Worm (Caenorhabditis elegans): ENCODE results near the gene K08B5.2.
A peak's percentile ranks its signal among the peaks of the same experiment; 100 is the strongest.

K08B5.2 gene

DNA sequence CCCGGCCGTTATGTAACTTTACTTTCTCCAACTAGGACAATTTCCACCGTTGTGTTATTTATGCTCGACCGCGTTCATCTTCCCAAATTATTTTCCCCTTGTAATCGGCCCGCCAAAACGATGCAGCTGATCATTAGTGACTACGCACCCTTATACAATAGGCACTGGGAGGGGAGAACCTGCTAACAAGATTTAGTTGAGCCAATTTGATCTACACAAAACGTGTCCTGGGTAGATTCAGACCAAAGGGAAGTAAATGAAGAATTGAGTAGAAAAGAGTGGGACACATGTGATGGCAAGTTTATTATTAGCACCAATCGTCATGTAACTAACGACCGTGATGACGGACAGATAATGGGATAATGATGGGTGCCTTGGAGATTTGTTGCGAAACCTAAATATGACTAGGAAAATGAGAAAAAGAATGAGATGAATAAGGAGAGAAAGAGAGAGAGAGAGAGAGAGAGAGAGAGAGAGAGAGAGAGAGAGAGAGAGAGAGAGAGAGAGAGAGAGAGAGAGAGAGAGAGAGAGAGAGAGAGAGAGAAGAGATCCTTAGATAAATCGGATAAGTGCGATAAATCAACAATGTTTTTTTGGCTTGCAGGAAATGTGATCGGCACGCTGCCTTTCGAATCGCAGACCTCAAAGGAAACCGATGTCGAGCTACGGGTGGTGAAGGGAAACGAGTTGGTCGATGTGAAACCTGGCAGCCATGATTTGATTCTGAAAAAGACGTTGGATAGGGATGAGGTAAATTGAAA is 42.0 kb upstream of the K08B5.2 start:
- TF ChIP-seq nhr-6 (tag; optimal IDR thresholded peaks at IDR 0.05), result no peak
- TF ChIP-seq unc-62 (GFP tag; optimal IDR thresholded peaks at IDR 0.05), result no peak
- no peak for TF ChIP-seq elt-3 (tag; optimal IDR thresholded peaks at IDR 0.05)
- no peak for TF ChIP-seq Y55F3AM.14 (GFP tag; optimal IDR thresholded peaks at IDR 0.05)
- TF ChIP-seq ztf-1 (GFP tag; conservative IDR thresholded peaks at IDR 0.05), result no peak
- no peak for TF ChIP-seq crh-2 (tag; optimal IDR thresholded peaks at IDR 0.05)
- TF ChIP-seq unc-39 (tag; optimal IDR thresholded peaks at IDR 0.05), result no peak
- no peak for TF ChIP-seq lin-13 (GFP tag; optimal IDR thresholded peaks at IDR 0.05)
- TF ChIP-seq nhr-77 (tag; optimal IDR thresholded peaks at IDR 0.05), result no peak
- no peak for TF ChIP-seq mbf-1 (tag; optimal IDR thresholded peaks at IDR 0.05)
- TF ChIP-seq sma-3 (GFP tag; optimal IDR thresholded peaks at IDR 0.05), result no peak
- TF ChIP-seq lsy-2 (tag; optimal IDR thresholded peaks at IDR 0.05), result no peak
- TF ChIP-seq elt-1 (tag; optimal IDR thresholded peaks at IDR 0.05), result no peak
- no peak for TF ChIP-seq dmd-4 (tag; optimal IDR thresholded peaks at IDR 0.05)

DNA sequence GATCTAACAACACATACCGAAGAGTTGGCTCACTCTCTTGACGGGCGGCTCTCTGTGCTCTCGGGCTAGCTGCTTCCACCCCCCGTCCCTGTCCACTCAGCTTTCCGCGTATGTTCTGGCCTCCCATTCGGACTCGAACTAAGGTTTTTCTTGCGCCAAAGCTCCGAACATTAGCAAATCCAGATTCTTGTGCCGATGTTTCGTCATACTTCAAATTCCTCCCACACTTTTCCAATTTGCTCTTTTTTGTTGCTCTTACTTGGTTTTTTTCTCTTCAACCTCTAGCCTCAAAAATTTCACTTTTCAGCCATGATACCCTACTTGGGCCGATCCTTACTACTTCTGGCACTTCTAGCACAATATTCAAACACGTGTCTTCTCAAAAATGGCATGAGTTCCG is 41.2 kb upstream of the K08B5.2 start, which contains the start of gene cdh-9:
Gene cdh-9 (plus strand): TSS at position 301 of the 400 bp plus-strand sequence.
- TF ChIP-seq nhr-129 (tag; optimal IDR thresholded peaks at IDR 0.05) (no peak), ztf-1 (GFP tag; conservative IDR thresholded peaks at IDR 0.05) (no peak), gmeb-1 (tag; optimal IDR thresholded peaks at IDR 0.05) (no peak), mdl-1 (tag; optimal IDR thresholded peaks at IDR 0.05) (no peak), crh-2 (tag; optimal IDR thresholded peaks at IDR 0.05) (no peak), ceh-16 (tag; optimal IDR thresholded peaks at IDR 0.05) (no peak), unc-62 (GFP tag; optimal IDR thresholded peaks at IDR 0.05) (no peak), elt-3 (tag; optimal IDR thresholded peaks at IDR 0.05) (no peak), R02D3.7 (tag; optimal IDR thresholded peaks at IDR 0.05) (no peak), sem-4 (tag; optimal IDR thresholded peaks at IDR 0.05) (no peak), nhr-10 (tag; optimal IDR thresholded peaks at IDR 0.05) (no peak), ztf-11 (tag; optimal IDR thresholded peaks at IDR 0.05) (no peak), nhr-6 (tag; optimal IDR thresholded peaks at IDR 0.05) (no peak), Y55F3AM.14 (GFP tag; optimal IDR thresholded peaks at IDR 0.05) (no peak), ZK546.5 (tag; optimal IDR thresholded peaks at IDR 0.05) (no peak), C34F6.9 (tag; optimal IDR thresholded peaks at IDR 0.05) (no peak)

DNA sequence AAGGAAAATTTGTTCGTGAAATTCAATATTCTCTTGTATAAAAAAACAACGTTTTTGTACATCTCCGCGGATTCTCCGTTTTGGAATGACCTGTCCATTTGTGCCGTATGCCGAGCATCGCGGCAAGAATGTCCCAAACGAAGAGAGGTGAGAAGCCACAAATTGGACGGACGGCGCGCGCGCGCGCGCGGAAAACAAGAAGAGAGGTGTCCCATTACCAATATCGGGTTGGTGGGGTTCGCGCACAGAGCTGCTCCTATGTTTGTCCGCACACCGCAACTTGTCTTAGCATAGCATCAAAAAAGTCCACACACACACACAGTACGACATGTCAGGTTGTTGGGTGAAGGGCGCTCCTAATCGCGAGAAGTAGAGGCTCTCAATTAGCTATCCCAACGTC is 37.8 kb upstream of the K08B5.2 start:
- TF ChIP-seq sma-3 (GFP tag; optimal IDR thresholded peaks at IDR 0.05) (no peak), nhr-12 (tag; optimal IDR thresholded peaks at IDR 0.05) (no peak), alr-1 (tag; optimal IDR thresholded peaks at IDR 0.05) (no peak), unc-62 (GFP tag; optimal IDR thresholded peaks at IDR 0.05) (no peak), snpc-4 (tag; optimal IDR thresholded peaks at IDR 0.05) (no peak), nhr-23 (tag; optimal IDR thresholded peaks at IDR 0.05) (no peak), elt-3 (tag; optimal IDR thresholded peaks at IDR 0.05) (no peak), dmd-4 (tag; optimal IDR thresholded peaks at IDR 0.05) (no peak), sem-4 (tag; optimal IDR thresholded peaks at IDR 0.05) (no peak), gmeb-1 (tag; optimal IDR thresholded peaks at IDR 0.05) (no peak), egl-27 (tag; optimal IDR thresholded peaks at IDR 0.05) (no peak)

DNA sequence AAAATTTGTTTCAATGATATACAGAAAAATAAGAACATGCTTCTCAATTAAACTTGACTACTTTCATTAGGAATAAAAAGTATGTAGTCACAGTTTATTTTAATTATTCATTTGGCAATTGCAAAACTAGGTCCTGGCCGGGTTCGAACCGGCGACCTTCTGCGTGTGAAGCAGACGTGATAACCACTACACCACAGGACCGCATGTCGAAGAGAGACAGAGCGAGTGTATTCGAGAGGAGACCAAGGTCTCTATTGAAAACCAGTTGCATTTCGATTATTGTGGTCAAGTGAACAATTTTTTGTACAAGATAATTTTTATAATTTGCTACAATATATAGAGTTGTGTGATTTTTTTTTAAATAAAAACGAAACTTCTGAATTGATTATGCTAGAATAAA is 37.1 kb upstream of the K08B5.2 start:
- peak; percentile 74 for TF ChIP-seq crh-2 (tag; optimal IDR thresholded peaks at IDR 0.05)
- no peak for TF ChIP-seq blmp-1 (tag; optimal IDR thresholded peaks at IDR 0.05; ENCODE audit: insufficient read depth)
- peak; percentile 59 for TF ChIP-seq gmeb-1 (tag; optimal IDR thresholded peaks at IDR 0.05)
- TF ChIP-seq unc-62 (GFP tag; optimal IDR thresholded peaks at IDR 0.05), result no peak
- no peak for TF ChIP-seq ztf-1 (GFP tag; conservative IDR thresholded peaks at IDR 0.05)
- TF ChIP-seq egl-27 (tag; optimal IDR thresholded peaks at IDR 0.05), result peak; percentile 68
- no peak for TF ChIP-seq ZK546.5 (tag; optimal IDR thresholded peaks at IDR 0.05)
- TF ChIP-seq sem-4 (tag; optimal IDR thresholded peaks at IDR 0.05), result peak; percentile 3
- no peak for TF ChIP-seq mdl-1 (tag; optimal IDR thresholded peaks at IDR 0.05)
- no peak for TF ChIP-seq ceh-82 (tag; optimal IDR thresholded peaks at IDR 0.05)
- no peak for TF ChIP-seq nhr-6 (tag; optimal IDR thresholded peaks at IDR 0.05)
- no peak for TF ChIP-seq mbf-1 (tag; optimal IDR thresholded peaks at IDR 0.05)
- TF ChIP-seq lin-13 (GFP tag; optimal IDR thresholded peaks at IDR 0.05), result peak; percentile 28
- no peak for TF ChIP-seq nhr-23 (tag; optimal IDR thresholded peaks at IDR 0.05)
- TF ChIP-seq nhr-129 (tag; optimal IDR thresholded peaks at IDR 0.05), result peak; percentile 77
- peak; percentile 12 for TF ChIP-seq mab-5 (tag; optimal IDR thresholded peaks at IDR 0.05)
- TF ChIP-seq ztf-4 (tag; optimal IDR thresholded peaks at IDR 0.05), result no peak
- no peak for TF ChIP-seq peb-1 (tag; optimal IDR thresholded peaks at IDR 0.05)
- TF ChIP-seq Y55F3AM.14 (GFP tag; optimal IDR thresholded peaks at IDR 0.05), result peak; percentile 14
- TF ChIP-seq snpc-4 (tag; optimal IDR thresholded peaks at IDR 0.05), result peak; percentile 45
- no peak for TF ChIP-seq elt-3 (tag; optimal IDR thresholded peaks at IDR 0.05)
- peak; percentile 38 to 54 for TF ChIP-seq lsy-2 (tag; optimal IDR thresholded peaks at IDR 0.05)
- TF ChIP-seq nhr-12 (tag; optimal IDR thresholded peaks at IDR 0.05), result no peak
- TF ChIP-seq zag-1 (tag; optimal IDR thresholded peaks at IDR 0.05), result peak; percentile 12
- no peak for TF ChIP-seq ceh-16 (tag; optimal IDR thresholded peaks at IDR 0.05)
- no peak for TF ChIP-seq R02D3.7 (tag; optimal IDR thresholded peaks at IDR 0.05)
- TF ChIP-seq C34F6.9 (tag; optimal IDR thresholded peaks at IDR 0.05), result peak; percentile 53
- no peak for TF ChIP-seq ama-1 (optimal IDR thresholded peaks at IDR 0.05)
- TF ChIP-seq nhr-10 (tag; optimal IDR thresholded peaks at IDR 0.05), result no peak
- TF ChIP-seq nhr-237 (tag; optimal IDR thresholded peaks at IDR 0.05), result no peak
- no peak for TF ChIP-seq nhr-77 (tag; optimal IDR thresholded peaks at IDR 0.05)
- no peak for TF ChIP-seq alr-1 (tag; optimal IDR thresholded peaks at IDR 0.05)
- peak; percentile 63 for TF ChIP-seq F13H6.1 (tag; optimal IDR thresholded peaks at IDR 0.05)
- peak; percentile 62 for TF ChIP-seq fos-1 (tag; optimal IDR thresholded peaks at IDR 0.05)
- no peak for TF ChIP-seq nhr-11 (tag; optimal IDR thresholded peaks at IDR 0.05)
- no peak for TF ChIP-seq elt-1 (tag; optimal IDR thresholded peaks at IDR 0.05)
- TF ChIP-seq unc-55 (GFP tag; optimal IDR thresholded peaks at IDR 0.05), result peak; percentile 59
- no peak for TF ChIP-seq lin-39 (tag; optimal IDR thresholded peaks at IDR 0.05)
